Worm (Caenorhabditis elegans): ENCODE measurements around the gene F09G2.8.

DNA sequence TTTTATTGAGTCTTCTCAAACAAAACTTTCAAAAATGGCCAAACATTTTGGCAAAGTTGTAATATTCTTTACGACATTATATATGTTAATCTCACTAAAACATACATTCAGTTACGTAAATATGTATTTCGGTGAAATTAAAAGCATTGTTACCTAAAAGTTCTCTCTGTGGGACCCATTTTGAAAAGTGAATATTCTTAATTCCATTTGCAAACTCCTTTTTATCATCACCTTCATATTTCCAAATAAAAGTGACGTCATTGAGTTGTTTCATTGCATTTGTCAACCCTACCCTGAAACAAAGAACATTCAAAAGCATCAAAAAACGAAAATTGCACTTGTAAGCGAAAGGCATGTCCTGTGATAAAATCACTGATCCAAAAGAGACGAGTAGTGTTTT, 53.1 kb downstream of the F09G2.8 start:
- no peak for TF ChIP-seq unc-3 (GFP tag; conservative IDR thresholded peaks at IDR 0.05)
- no peak for TF ChIP-seq unc-3 (tag; optimal IDR thresholded peaks at IDR 0.05)
- no peak for TF ChIP-seq ets-4 (tag; optimal IDR thresholded peaks at IDR 0.05)
